Fruit fly (Drosophila melanogaster) whole organism, embryonic: ENCODE data around the gene RhoGAPp190.
A peak's percentile ranks its signal among the peaks of the same experiment; 100 is the strongest.

Experiments
- Bteb2 ChIP-seq: fragments of 200-800 bp; sonication (Bioruptor generic); optimal IDR thresholded peaks from 2 replicates; lab custom pipeline; 2016; ENCODE audit warnings: missing biosample characterization, missing genetic modification characterization
- CG10366 ChIP-seq: fragments of 200-800 bp; sonication (Bioruptor generic); IDR thresholded peaks from 2 replicates; pipeline ENCODE4 v1.3.6; 2022; ENCODE audit warnings: missing biosample characterization, missing genetic modification characterization
- CG10543 ChIP-seq: fragments of 200-800 bp; sonication (Bioruptor generic); optimal IDR thresholded peaks from 3 replicates; lab custom pipeline; 2017; ENCODE audit warnings: missing biosample characterization, mild to moderate bottlenecking, missing genetic modification characterization, moderate library complexity
- CG10654 ChIP-seq: fragments of 200-800 bp; sonication (Bioruptor generic); optimal IDR thresholded peaks from 2 replicates; lab custom pipeline; 2016; ENCODE audit warnings: missing biosample characterization, missing genetic modification characterization
- CG10979 ChIP-seq: fragments of 200-800 bp; sonication (Bioruptor generic); optimal IDR thresholded peaks from 2 replicates; lab custom pipeline; 2018; ENCODE audit warnings: missing biosample characterization, mild to moderate bottlenecking, missing genetic modification characterization, moderate library complexity
- CG11093 ChIP-seq: fragments of 200-800 bp; sonication (Bioruptor generic); IDR thresholded peaks from 3 replicates; pipeline ENCODE4 v1.3.6; 2022; ENCODE audit warnings: missing biosample characterization, missing genetic modification characterization
- CG12219 ChIP-seq: fragments of 200-800 bp; sonication (Bioruptor generic); optimal IDR thresholded peaks from 3 replicates; lab custom pipeline; 2018; ENCODE audit warnings: missing biosample characterization, mild to moderate bottlenecking, missing genetic modification characterization
- CG12769 ChIP-seq: fragments of 200-800 bp; sonication (Bioruptor generic); optimal IDR thresholded peaks from 2 replicates; lab custom pipeline; 2019; ENCODE audit warnings: missing biosample characterization, mild to moderate bottlenecking, missing genetic modification characterization, moderate library complexity
- CG12942 ChIP-seq: fragments of 200-800 bp; sonication (Bioruptor generic); optimal IDR thresholded peaks from 3 replicates; lab custom pipeline; 2016; ENCODE audit warnings: missing biosample characterization, missing genetic modification characterization
- CG13123 ChIP-seq: fragments of 200-800 bp; sonication (Bioruptor generic); optimal IDR thresholded peaks from 2 replicates; lab custom pipeline; 2016; ENCODE audit warnings: missing biosample characterization, missing genetic modification characterization
- CG13775 ChIP-seq: fragments of 200-800 bp; sonication (Bioruptor generic); optimal IDR thresholded peaks from 3 replicates; lab custom pipeline; 2017; ENCODE audit warnings: missing biosample characterization, mild to moderate bottlenecking, missing genetic modification characterization
- CG14050 ChIP-seq: fragments of 200-800 bp; sonication (Bioruptor generic); IDR thresholded peaks from 3 replicates; pipeline ENCODE4 v1.3.6; 2022; ENCODE audit warnings: missing biosample characterization, missing genetic modification characterization
- CG16863 ChIP-seq: fragments of 200-800 bp; sonication (Bioruptor generic); optimal IDR thresholded peaks from 3 replicates; lab custom pipeline; 2016; ENCODE audit warnings: missing biosample characterization, missing genetic modification characterization
- CG1792 ChIP-seq: fragments of 200-800 bp; sonication (Bioruptor generic); optimal IDR thresholded peaks from 2 replicates; lab custom pipeline; 2016; ENCODE audit warnings: missing biosample characterization, missing genetic modification characterization
- CG18764 ChIP-seq: fragments of 200-800 bp; sonication (Bioruptor generic); optimal IDR thresholded peaks from 3 replicates; lab custom pipeline; 2016; ENCODE audit warnings: missing biosample characterization, missing genetic modification characterization
- CG2116 ChIP-seq: fragments of 200-800 bp; sonication (Bioruptor generic); optimal IDR thresholded peaks from 3 replicates; lab custom pipeline; 2018; ENCODE audit warnings: missing biosample characterization, mild to moderate bottlenecking, missing genetic modification characterization
- CG31388 ChIP-seq: fragments of 200-800 bp; sonication (Bioruptor generic); optimal IDR thresholded peaks from 2 replicates; lab custom pipeline; 2016; ENCODE audit warnings: missing biosample characterization, missing genetic modification characterization
- CG3163 ChIP-seq: fragments of 200-800 bp; sonication (Bioruptor generic); optimal IDR thresholded peaks from 3 replicates; lab custom pipeline; 2016; ENCODE audit warnings: missing biosample characterization, missing genetic modification characterization
- CG34224 ChIP-seq: fragments of 200-800 bp; sonication (Bioruptor generic); IDR thresholded peaks from 3 replicates; pipeline ENCODE4 v1.3.6; 2022; ENCODE audit warnings: missing biosample characterization, missing genetic modification characterization; ENCODE audit not compliant: partially characterized antibody
- CG4617 ChIP-seq: fragments of 200-800 bp; sonication (Bioruptor generic); optimal IDR thresholded peaks from 3 replicates; lab custom pipeline; 2016; ENCODE audit warnings: missing biosample characterization, missing genetic modification characterization, borderline replicate concordance
- CG4707 ChIP-seq: fragments of 200-800 bp; sonication (Bioruptor generic); optimal IDR thresholded peaks from 2 replicates; lab custom pipeline; 2018; ENCODE audit warnings: missing biosample characterization, mild to moderate bottlenecking, missing genetic modification characterization, moderate library complexity
- CG6854 ChIP-seq: fragments of 200-800 bp; sonication (Bioruptor generic); optimal IDR thresholded peaks from 3 replicates; lab custom pipeline; 2017; ENCODE audit warnings: missing biosample characterization, mild to moderate bottlenecking, missing genetic modification characterization
- CG8944 ChIP-seq: fragments of 200-800 bp; sonication (Bioruptor generic); optimal IDR thresholded peaks from 3 replicates; lab custom pipeline; 2016; ENCODE audit warnings: missing biosample characterization, missing genetic modification characterization
- CG9609 ChIP-seq: fragments of 200-800 bp; sonication (Bioruptor generic); optimal IDR thresholded peaks from 3 replicates; lab custom pipeline; 2016; ENCODE audit warnings: missing biosample characterization, missing genetic modification characterization
- CG9797 ChIP-seq: fragments of 200-800 bp; sonication (Bioruptor generic); optimal IDR thresholded peaks from 3 replicates; lab custom pipeline; 2018; ENCODE audit warnings: missing biosample characterization, mild to moderate bottlenecking, missing genetic modification characterization
- Dip3 ChIP-seq: fragments of 200-800 bp; sonication (Bioruptor generic); optimal IDR thresholded peaks from 3 replicates; lab custom pipeline; 2016; ENCODE audit warnings: missing biosample characterization, missing genetic modification characterization
- Dref ChIP-seq: fragments of 200-800 bp; sonication (Bioruptor generic); IDR thresholded peaks from 2 replicates; pipeline ENCODE4 v1.3.6; 2022; ENCODE audit warnings: missing biosample characterization, missing genetic modification characterization
- Elba2 ChIP-seq: fragments of 200-800 bp; sonication (Bioruptor generic); optimal IDR thresholded peaks from 3 replicates; lab custom pipeline; 2016; ENCODE audit warnings: missing biosample characterization, missing genetic modification characterization
- Fer2 ChIP-seq: fragments of 200-800 bp; sonication (Bioruptor generic); optimal IDR thresholded peaks from 2 replicates; lab custom pipeline; 2018; ENCODE audit warnings: missing biosample characterization, mild to moderate bottlenecking, missing genetic modification characterization, moderate library complexity
- GATAe ChIP-seq: fragments of 200-800 bp; sonication (Bioruptor generic); conservative IDR thresholded peaks from 2 replicates; pipeline ENCODE4 v1.3.6; 2022; ENCODE audit warnings: missing biosample characterization, missing genetic modification characterization
- Hey ChIP-seq: fragments of 200-800 bp; sonication (Bioruptor generic); optimal IDR thresholded peaks from 3 replicates; lab custom pipeline; 2018; ENCODE audit warnings: missing biosample characterization, mild to moderate bottlenecking, missing genetic modification characterization
- HmgD ChIP-seq: fragments of 200-800 bp; sonication (Bioruptor generic); optimal IDR thresholded peaks from 3 replicates; lab custom pipeline; 2016; ENCODE audit warnings: missing biosample characterization, missing genetic modification characterization
- Lhr ChIP-seq: fragments of 200-800 bp; sonication (Bioruptor generic); optimal IDR thresholded peaks from 3 replicates; lab custom pipeline; 2017; ENCODE audit warnings: mild to moderate bottlenecking, missing biosample characterization, missing genetic modification reagents, missing genetic modification characterization
- Ravus ChIP-seq: fragments of 200-800 bp; sonication (Bioruptor generic); IDR thresholded peaks from 2 replicates; pipeline ENCODE4 v1.3.6; 2022; ENCODE audit warnings: missing biosample characterization, missing genetic modification characterization
- Trl ChIP-seq, 3 experiments: fragments of >200 bp in 2 of 3; fragments of 200-800 bp in 1 of 3; sonication (Bioruptor generic) in 1 of 3; optimal IDR thresholded peaks; 2 replicates in 1 of 3; 3 replicates in 2 of 3; lab custom pipeline; 2016 to 2017; ENCODE audit warnings: missing biosample characterization in 1 of 3, missing genetic modification characterization in 1 of 3
- Usf ChIP-seq: fragments of 200-800 bp; sonication (Bioruptor generic); optimal IDR thresholded peaks from 2 replicates; lab custom pipeline; 2017; ENCODE audit warnings: missing genotype, missing biosample characterization, missing genetic modification characterization
- Xbp1 ChIP-seq: fragments of 200-800 bp; sonication (Bioruptor generic); optimal IDR thresholded peaks from 3 replicates; lab custom pipeline; 2016; ENCODE audit warnings: missing biosample characterization, mild to moderate bottlenecking, missing genetic modification characterization
- cg ChIP-seq: fragments of 200-800 bp; sonication (Bioruptor generic); optimal IDR thresholded peaks from 3 replicates; lab custom pipeline; 2019; ENCODE audit warnings: missing biosample characterization, mild to moderate bottlenecking, missing genetic modification characterization, moderate library complexity
- danr ChIP-seq: fragments of 200-800 bp; sonication (Bioruptor generic); IDR thresholded peaks from 2 replicates; pipeline ENCODE4 v1.3.6; 2022; ENCODE audit warnings: missing biosample characterization, missing genetic modification characterization
- dmrt11E ChIP-seq: fragments of 200-800 bp; sonication (Bioruptor generic); optimal IDR thresholded peaks from 3 replicates; lab custom pipeline; 2018; ENCODE audit warnings: missing biosample characterization, mild to moderate bottlenecking, missing genetic modification characterization, moderate library complexity
- emc ChIP-seq: fragments of 200-800 bp; sonication (Bioruptor generic); optimal IDR thresholded peaks from 2 replicates; lab custom pipeline; 2016; ENCODE audit warnings: missing biosample characterization, missing genetic modification characterization
- hb ChIP-seq: fragments of 200-800 bp; sonication (Bioruptor generic); IDR thresholded peaks from 3 replicates; pipeline ENCODE4 v1.3.6; 2022; ENCODE audit warnings: missing biosample characterization, missing genetic modification characterization; ENCODE audit not compliant: partially characterized antibody
- hbn ChIP-seq: fragments of 200-800 bp; sonication (Bioruptor generic); IDR thresholded peaks from 2 replicates; pipeline ENCODE4 v1.3.6; 2022; ENCODE audit warnings: missing biosample characterization, missing genetic modification characterization; ENCODE audit not compliant: partially characterized antibody
- hkb ChIP-seq, 2 experiments: fragments of 200-800 bp in 1 of 2; fragments of >200 bp in 1 of 2; sonication (Bioruptor generic) in 1 of 2; IDR thresholded peaks in 1 of 2; optimal IDR thresholded peaks in 1 of 2; 2 replicates each; pipeline versions ENCODE4 v1.3.6 to Lab custom; 2017 to 2022; ENCODE audit warnings: missing biosample characterization in 1 of 2, missing genetic modification characterization in 1 of 2
- insv ChIP-seq, 2 experiments: fragments of 200-800 bp; sonication (Bioruptor generic); optimal IDR thresholded peaks; 3 replicates each; lab custom pipeline; 2016 to 2018; ENCODE audit warnings: missing biosample characterization in 2 of 2, missing genetic modification characterization in 2 of 2
- jigr1 ChIP-seq: fragments of 200-800 bp; sonication (Bioruptor generic); IDR thresholded peaks from 3 replicates; pipeline ENCODE4 v1.3.6; 2022; ENCODE audit warnings: missing biosample characterization, missing genetic modification characterization
- lbe ChIP-seq: fragments of 200-800 bp; sonication (Bioruptor generic); optimal IDR thresholded peaks from 2 replicates; lab custom pipeline; 2016; ENCODE audit warnings: missing biosample characterization, mild to moderate bottlenecking, missing genetic modification characterization
- trem ChIP-seq: fragments of 200-800 bp; optimal IDR thresholded peaks from 3 replicates; lab custom pipeline; 2019; ENCODE audit warnings: missing biosample characterization, mild to moderate bottlenecking, missing genetic modification characterization, moderate library complexity

RhoGAPp190 gene

DNA sequence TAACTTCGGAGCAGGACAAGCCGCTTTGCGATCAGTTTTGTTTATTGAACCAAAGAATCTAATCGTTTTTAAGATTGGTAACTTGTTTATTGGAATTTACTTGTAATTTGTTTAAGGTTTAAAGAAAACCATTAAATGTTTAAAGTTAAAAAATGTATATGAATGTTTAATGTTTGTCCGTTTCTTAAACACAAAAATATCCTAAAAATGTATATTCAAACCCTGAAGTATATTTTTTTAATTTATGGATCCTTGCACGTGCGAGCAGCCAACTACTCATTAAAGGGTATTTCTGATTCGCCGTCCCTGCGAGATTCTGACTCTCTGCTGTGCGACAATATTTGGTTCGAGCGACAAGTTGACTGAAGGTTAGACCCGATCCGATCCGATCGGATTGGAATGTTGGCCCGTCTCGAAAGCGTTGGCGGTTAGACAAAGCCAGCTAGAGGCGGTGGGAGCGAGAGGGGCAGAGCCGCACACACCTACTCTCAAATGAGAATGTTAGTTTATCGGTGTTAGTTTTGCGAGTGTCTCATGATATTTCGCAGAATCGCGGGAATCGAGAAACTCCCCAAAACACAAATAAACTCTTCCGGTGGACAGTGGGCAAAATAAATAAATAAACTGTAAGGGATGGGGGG is 46.6 kb upstream of the RhoGAPp190 start (continued):
- TF ChIP-seq Trl (optimal IDR thresholded peaks at IDR 0.05; lab: Kevin White, UChicago) (peak in 1 of 2 experiments; percentile 35), Trl (GFP tag; optimal IDR thresholded peaks at IDR 0.05; lab: Kevin White, UChicago) (peak; percentile 75), Bteb2 (GFP tag; lab: Kevin White, UChicago) (peak; percentile 86), hkb (optimal IDR thresholded peaks at IDR 0.05; lab: Kevin White, UChicago) (no peak), hkb (GFP tag; IDR thresholded peaks at IDR 0.05; lab: Robert Waterston, UW) (peak; percentile 85), CG9609 (GFP tag; lab: Kevin White, UChicago) (peak; percentile 75), CG11093 (GFP tag; lab: Robert Waterston, UW) (peak; percentile 74; the same call in 2 of the 3 replicates), Ravus (GFP tag; lab: Robert Waterston, UW) (peak; percentile 14; the same call in 1 of the 2 replicates), Xbp1 (GFP tag; lab: Kevin White, UChicago) (peak; percentile 82), CG9797 (peak; percentile 14), Dip3 (GFP tag; lab: Kevin White, UChicago) (peak; percentile 84), CG16863 (GFP tag; lab: Kevin White, UChicago) (peak; percentile 75), CG34224 (no peak), CG10543 (GFP tag; lab: Kevin White, UChicago) (peak; percentile 86), dmrt11E (tag; lab: Kevin White, UChicago) (peak; percentile 83), emc (peak; percentile 69), CG2116 (GFP tag; lab: Kevin White, UChicago) (peak; percentile 56), CG10979 (tag; lab: Kevin White, UChicago) (peak; percentile 87), CG3163 (peak; percentile 59), Dref (GFP tag; lab: Robert Waterston, UW) (no peak), HmgD (GFP tag; lab: Kevin White, UChicago) (peak; percentile 67), insv (GFP tag; optimal IDR thresholded peaks at IDR 0.05; lab: Kevin White, UChicago) (peak in 1 of 2 experiments; percentile 49), cg (GFP tag; lab: Kevin White, UChicago) (peak; percentile 29), CG6854 (GFP tag; lab: Kevin White, UChicago) (peak; percentile 89), CG4707 (GFP tag; lab: Kevin White, UChicago) (no peak), CG10366 (GFP tag; lab: Robert Waterston, UW) (peak; percentile 65), CG13123 (GFP tag; lab: Kevin White, UChicago) (peak; percentile 39), jigr1 (GFP tag; lab: Robert Waterston, UW) (0 out of 3 replicates have a peak, but pooled peaks have one; percentile 19), GATAe (GFP tag; lab: Robert Waterston, UW) (no peak), CG4617 (peak; percentile 11), danr (peak; percentile 62; the same call in 1 of the 2 replicates), lbe (peak; percentile 55), CG12769 (tag; lab: Kevin White, UChicago) (peak; percentile 85), CG14050 (peak; percentile 69), CG12942 (GFP tag; lab: Kevin White, UChicago) (peak; percentile 71), hb (GFP tag; lab: Robert Waterston, UW) (no peak), CG1792 (GFP tag; lab: Kevin White, UChicago) (peak; percentile 50), CG8944 (GFP tag; lab: Kevin White, UChicago) (peak; percentile 61), Lhr (GFP tag; lab: Kevin White, UChicago) (peak; percentile 36), CG13775 (peak; percentile 87), CG18764 (peak; percentile 68), CG10654 (GFP tag; lab: Kevin White, UChicago) (peak; percentile 65), trem (tag; lab: Kevin White, UChicago) (peak; percentile 74), hbn (GFP tag; lab: Robert Waterston, UW) (no peak), Fer2 (tag; lab: Kevin White, UChicago) (peak; percentile 64), Elba2 (GFP tag; lab: Kevin White, UChicago) (no peak), CG12219 (peak; percentile 85), Hey (tag; lab: Kevin White, UChicago) (no peak), CG31388 (GFP tag; lab: Kevin White, UChicago) (peak; percentile 4), Usf (GFP tag; lab: Kevin White, UChicago) (peak; percentile 82)
